Fruit fly (Drosophila melanogaster): ENCODE data around the gene CG17107.

The CG17107 gene

DNA sequence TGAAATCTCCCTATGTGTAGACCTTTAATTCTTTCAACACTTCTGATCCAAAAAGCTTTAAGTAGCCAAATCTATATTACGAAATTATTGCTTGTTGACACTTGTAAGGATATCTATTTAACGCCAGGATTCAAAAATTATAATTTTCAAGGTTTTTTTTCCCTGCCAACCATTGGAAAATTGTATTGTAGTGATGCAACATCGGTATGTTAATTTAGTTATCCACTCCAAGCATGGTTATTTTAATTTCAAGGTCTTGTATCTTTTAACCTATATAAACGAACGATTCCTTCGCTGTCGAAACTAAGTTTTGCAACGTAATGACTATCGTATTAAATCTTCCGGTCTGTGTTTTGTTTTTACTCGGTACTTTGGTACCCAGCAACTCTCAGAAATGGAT lies 35.6 kb upstream of the CG17107 start, which contains the start of gene CG17097:
CG17097 (plus strand) TSS at position 301 of the 400 bp plus-strand sequence.
- TF ChIP-seq lola (GFP tag; optimal IDR thresholded peaks at IDR 0.05) = no peak
- no peak for TF ChIP-seq brk (GFP tag; optimal IDR thresholded peaks at IDR 0.05)
- TF ChIP-seq br (GFP tag; optimal IDR thresholded peaks at IDR 0.05) = no peak

DNA sequence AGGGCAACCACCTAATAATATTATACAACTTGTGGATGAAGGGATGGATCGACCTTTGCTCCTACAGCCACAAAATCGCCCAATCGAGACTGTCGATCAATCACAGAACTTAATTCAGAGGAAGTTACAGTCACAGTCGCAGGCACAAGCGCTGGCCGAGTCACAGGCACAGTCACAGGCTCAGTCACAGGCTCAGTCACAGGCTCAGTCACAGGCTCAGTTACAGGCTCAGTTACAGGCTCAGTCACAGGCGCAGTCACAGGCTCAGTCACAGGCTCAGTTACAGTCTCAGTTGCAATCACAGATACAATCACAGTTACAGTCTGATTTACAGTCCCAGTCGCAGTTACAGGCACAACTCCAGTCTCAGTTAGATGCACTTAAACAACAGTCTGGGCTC lies 35.0 kb upstream of the CG17107 start:
- no peak for TF ChIP-seq GATAd (GFP tag; optimal IDR thresholded peaks at IDR 0.05)
- no peak for TF ChIP-seq lola (GFP tag; optimal IDR thresholded peaks at IDR 0.05)
- no peak for TF ChIP-seq N (GFP tag; optimal IDR thresholded peaks at IDR 0.05)
- no peak for TF ChIP-seq ey (GFP tag; optimal IDR thresholded peaks at IDR 0.05)
- no peak for TF ChIP-seq jim (GFP tag; optimal IDR thresholded peaks at IDR 0.05)
- TF ChIP-seq OdsH (GFP tag; optimal IDR thresholded peaks at IDR 0.05) = no peak
- TF ChIP-seq br (GFP tag; optimal IDR thresholded peaks at IDR 0.05) = no peak

DNA sequence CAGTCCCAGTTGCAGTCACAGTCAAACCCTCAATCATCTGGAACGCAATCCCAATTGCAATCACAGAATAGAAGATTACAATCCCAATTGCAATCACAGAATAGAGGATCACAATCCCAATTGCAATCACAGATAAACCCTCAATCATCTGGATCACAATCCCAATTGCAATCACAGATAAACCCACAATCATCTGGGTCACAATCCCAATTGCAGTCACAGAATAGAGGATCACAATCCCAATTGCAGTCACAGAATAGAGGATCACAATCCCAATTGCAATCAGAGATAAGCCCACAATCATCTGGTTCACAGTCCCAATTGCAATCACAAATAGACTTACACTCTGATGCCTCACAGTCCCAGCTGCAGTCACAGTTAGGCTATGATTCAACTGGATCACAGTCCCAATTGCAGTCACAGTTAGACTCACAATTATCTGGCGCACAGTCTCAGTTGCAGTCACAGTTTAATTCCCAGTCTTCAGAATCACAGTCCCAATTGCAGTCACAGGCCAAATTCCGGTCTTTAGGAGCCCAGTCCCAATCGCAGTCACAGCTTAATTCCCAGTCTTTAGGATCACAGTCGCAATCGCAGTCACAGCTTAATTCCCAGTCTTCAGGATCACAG lies 33.9 kb upstream of the CG17107 start:
- TF ChIP-seq psq (GFP tag; optimal IDR thresholded peaks at IDR 0.05) = no peak
- no peak for TF ChIP-seq Jra (GFP tag; optimal IDR thresholded peaks at IDR 0.05)
- TF ChIP-seq sv (GFP tag; optimal IDR thresholded peaks at IDR 0.05) = no peak
- TF ChIP-seq h (GFP tag; optimal IDR thresholded peaks at IDR 0.05) = no peak
- TF ChIP-seq brk (GFP tag; optimal IDR thresholded peaks at IDR 0.05) = no peak

DNA sequence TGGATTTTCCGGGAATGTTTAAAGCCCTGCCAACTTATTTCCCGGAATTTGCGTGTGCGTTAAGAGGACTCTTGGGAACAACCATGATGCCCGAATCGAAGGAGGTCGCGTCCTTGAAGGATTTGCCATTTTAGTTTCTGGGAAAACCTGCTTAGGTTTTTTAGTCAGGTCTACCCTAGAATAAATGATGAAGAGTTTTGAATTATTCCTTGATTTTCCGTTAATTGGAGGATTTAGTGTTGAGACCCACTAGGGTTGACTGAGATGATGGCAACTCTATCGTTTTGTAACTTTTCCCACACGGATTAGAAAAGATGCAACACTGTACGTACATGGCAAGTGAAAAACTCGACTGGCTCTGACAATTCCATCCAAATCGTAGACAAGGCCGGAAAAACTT lies 30.4 kb upstream of the CG17107 start, which contains the start of gene dbf:
dbf (plus strand) TSS at position 301 of the 400 bp plus-strand sequence.
- TF ChIP-seq dl (GFP tag; optimal IDR thresholded peaks at IDR 0.05; ENCODE audit: insufficient read depth in 1 of 2, partially characterized antibody in 2 of 2) (no peak), rgr (GFP tag; optimal IDR thresholded peaks at IDR 0.05) (no peak), usp (GFP tag; optimal IDR thresholded peaks at IDR 0.05) (no peak), dmrt93B (GFP tag; optimal IDR thresholded peaks at IDR 0.05) (no peak), Vsx2 (GFP tag; optimal IDR thresholded peaks at IDR 0.05; ENCODE audit: partially characterized antibody) (no peak), pan (optimal IDR thresholded peaks at IDR 0.05) (no peak), Jra (GFP tag; optimal IDR thresholded peaks at IDR 0.05) (no peak), GATAd (GFP tag; optimal IDR thresholded peaks at IDR 0.05) (no peak), CG9705 (GFP tag; optimal IDR thresholded peaks at IDR 0.05) (no peak), OdsH (GFP tag; optimal IDR thresholded peaks at IDR 0.05) (no peak), Abd-B (GFP tag; optimal IDR thresholded peaks at IDR 0.05) (no peak), dsf (GFP tag; optimal IDR thresholded peaks at IDR 0.05; ENCODE audit: borderline replicate concordance) (no peak), tai (GFP tag; optimal IDR thresholded peaks at IDR 0.05) (no peak), woc (GFP tag; optimal IDR thresholded peaks at IDR 0.05) (no peak)

DNA sequence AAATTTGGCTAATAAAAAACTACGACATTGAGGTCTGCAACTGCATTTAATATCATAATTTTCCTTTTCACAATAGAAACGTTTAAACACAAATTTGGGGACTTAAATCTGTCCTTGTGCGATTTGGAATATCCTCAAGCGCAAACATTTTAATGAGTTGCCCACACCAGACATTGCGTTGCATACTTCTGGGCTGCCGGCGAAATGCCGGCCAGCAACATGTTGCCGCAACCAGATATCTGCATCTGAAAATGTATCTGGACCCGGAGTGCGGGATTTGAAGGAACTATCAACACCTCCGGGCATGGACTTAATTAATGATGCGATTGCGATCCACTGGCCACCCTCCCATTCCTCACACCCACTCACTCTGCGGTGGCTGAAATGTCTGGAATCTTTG lies 27.2 kb upstream of the CG17107 start:
- no peak for TF ChIP-seq OdsH (GFP tag; optimal IDR thresholded peaks at IDR 0.05)

DNA sequence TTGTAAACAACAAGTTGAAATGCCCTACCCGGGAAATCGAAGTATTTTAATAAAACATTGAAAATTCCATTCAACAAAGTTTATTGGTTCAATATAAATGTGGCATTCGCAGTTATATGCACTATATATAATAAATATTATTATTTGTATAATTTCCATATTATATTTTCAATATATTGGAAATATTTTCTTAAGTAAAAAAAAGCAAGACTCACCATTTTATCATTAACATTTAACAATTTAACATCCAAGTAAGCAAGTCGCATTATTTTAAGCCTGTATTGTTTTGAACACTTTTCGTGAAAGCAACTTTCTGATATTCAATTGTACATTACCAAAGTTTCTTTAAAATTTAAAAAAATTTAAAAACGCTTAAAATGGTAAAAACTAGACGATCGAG lies 23.7 kb upstream of the CG17107 start, which contains the start of gene CG45690:
CG45690 (plus strand) TSS at position 301 of the 400 bp plus-strand sequence.
- no peak for TF ChIP-seq psq (GFP tag; optimal IDR thresholded peaks at IDR 0.05)
- TF ChIP-seq usp (GFP tag; optimal IDR thresholded peaks at IDR 0.05) = no peak
- no peak for TF ChIP-seq foxo (GFP tag; optimal IDR thresholded peaks at IDR 0.05)
- no peak for TF ChIP-seq Vsx2 (GFP tag; optimal IDR thresholded peaks at IDR 0.05; ENCODE audit: partially characterized antibody)
- no peak for TF ChIP-seq Dif (GFP tag; optimal IDR thresholded peaks at IDR 0.05; ENCODE audit: partially characterized antibody)
- TF ChIP-seq HLH106 (tag; optimal IDR thresholded peaks at IDR 0.05) = no peak
- TF ChIP-seq Mio (GFP tag; optimal IDR thresholded peaks at IDR 0.05) = no peak
- no peak for TF ChIP-seq dl (GFP tag; optimal IDR thresholded peaks at IDR 0.05; ENCODE audit: insufficient read depth in 1 of 2, partially characterized antibody in 2 of 2)
- no peak for TF ChIP-seq sv (GFP tag; optimal IDR thresholded peaks at IDR 0.05)
